Fruit fly (Drosophila melanogaster): ENCODE data around the gene vari.

DNA sequence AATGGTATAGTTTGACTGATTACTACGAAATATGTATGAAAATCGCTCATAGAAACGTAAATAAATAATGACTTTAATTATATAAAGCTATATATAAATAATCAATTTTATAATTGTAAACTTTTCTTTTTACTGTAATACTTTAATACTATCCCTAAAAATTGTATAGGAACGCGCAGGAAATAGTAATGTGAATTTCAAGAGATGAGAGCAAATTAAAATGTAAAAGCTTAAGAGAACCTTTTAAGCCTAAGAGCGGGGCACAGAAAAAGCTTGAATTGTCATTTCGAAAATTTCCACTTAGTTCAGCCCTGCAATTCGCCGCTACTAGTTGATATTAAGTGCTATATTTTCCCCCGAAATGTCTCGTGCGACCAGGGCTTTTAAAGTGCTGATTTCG is 32.5 kb upstream of the vari start, which contains the start of gene CG31673:
- TF ChIP-seq Myc (optimal IDR thresholded peaks at IDR 0.05) (no peak), psq (optimal IDR thresholded peaks at IDR 0.05) (no peak), insv (optimal IDR thresholded peaks at IDR 0.05) (no peak), ttk (optimal IDR thresholded peaks at IDR 0.05) (no peak), h (optimal IDR thresholded peaks at IDR 0.05) (no peak)

Data from Kc167 (cell line).